Fruit fly (Drosophila melanogaster) whole organism, embryonic: Measurements from ENCODE around the gene ec.

Experiments
- BtbVII ChIP-seq: fragments of 200-800 bp; sonication (Bioruptor generic); optimal IDR thresholded peaks from 3 replicates; lab custom pipeline; 2017; ENCODE audit warnings: missing biosample characterization, mild to moderate bottlenecking, missing genetic modification characterization
- CG10431 ChIP-seq: fragments of 200-800 bp; sonication (Bioruptor generic); optimal IDR thresholded peaks from 3 replicates; lab custom pipeline; 2018; ENCODE audit warnings: missing biosample characterization, mild to moderate bottlenecking, missing genetic modification characterization
- CG11695 ChIP-seq: fragments of 200-800 bp; sonication (Bioruptor generic); IDR thresholded peaks from 3 replicates; pipeline ENCODE4 v1.3.6; 2022; ENCODE audit warnings: missing biosample characterization, missing genetic modification characterization
- CG13123 ChIP-seq: fragments of 200-800 bp; sonication (Bioruptor generic); optimal IDR thresholded peaks from 2 replicates; lab custom pipeline; 2016; ENCODE audit warnings: missing biosample characterization, missing genetic modification characterization
- CG13624 ChIP-seq: fragments of 200-800 bp; sonication (Bioruptor generic); optimal IDR thresholded peaks from 2 replicates; lab custom pipeline; 2016; ENCODE audit warnings: missing biosample characterization, missing genetic modification characterization
- CG14965 ChIP-seq: fragments of 200-800 bp; sonication (Bioruptor generic); optimal IDR thresholded peaks from 2 replicates; lab custom pipeline; 2016; ENCODE audit warnings: missing biosample characterization, missing genetic modification characterization, borderline replicate concordance
- CG17359 ChIP-seq: fragments of 200-800 bp; sonication (Bioruptor generic); optimal IDR thresholded peaks from 3 replicates; lab custom pipeline; 2018; ENCODE audit warnings: missing biosample characterization, mild to moderate bottlenecking, missing genetic modification characterization, moderate library complexity
- CG18476 ChIP-seq: fragments of 200-800 bp; sonication (Bioruptor generic); optimal IDR thresholded peaks from 2 replicates; lab custom pipeline; 2016; ENCODE audit warnings: missing biosample characterization, mild to moderate bottlenecking, missing genetic modification characterization
- CG18764 ChIP-seq: fragments of 200-800 bp; sonication (Bioruptor generic); optimal IDR thresholded peaks from 3 replicates; lab custom pipeline; 2016; ENCODE audit warnings: missing biosample characterization, missing genetic modification characterization
- CG2116 ChIP-seq: fragments of 200-800 bp; sonication (Bioruptor generic); optimal IDR thresholded peaks from 3 replicates; lab custom pipeline; 2018; ENCODE audit warnings: missing biosample characterization, mild to moderate bottlenecking, missing genetic modification characterization
- CG3995 ChIP-seq: fragments of 200-800 bp; sonication (Bioruptor generic); optimal IDR thresholded peaks from 3 replicates; lab custom pipeline; 2016; ENCODE audit warnings: missing biosample characterization, missing genetic modification characterization
- CG42726 ChIP-seq: fragments of 200-800 bp; sonication (Bioruptor generic); IDR thresholded peaks from 2 replicates; pipeline ENCODE4 v1.3.6; 2022; ENCODE audit warnings: missing biosample characterization, missing genetic modification characterization; ENCODE audit not compliant: partially characterized antibody
- CG8290 ChIP-seq, 3 experiments: fragments of 200-800 bp; sonication (Bioruptor generic); optimal IDR thresholded peaks; 2 replicates each; lab custom pipeline; 2016 to 2019; ENCODE audit warnings: missing biosample characterization in 3 of 3, missing genetic modification characterization in 3 of 3, mild to moderate bottlenecking in 2 of 3, moderate library complexity in 1 of 3
- CG8359 ChIP-seq: fragments of 200-800 bp; sonication (Bioruptor generic); optimal IDR thresholded peaks from 2 replicates; lab custom pipeline; 2017; ENCODE audit warnings: missing biosample characterization, mild to moderate bottlenecking, missing genetic modification characterization, borderline replicate concordance
- CG8388 ChIP-seq: fragments of 200-800 bp; sonication (Bioruptor generic); optimal IDR thresholded peaks from 2 replicates; lab custom pipeline; 2019; ENCODE audit warnings: missing biosample characterization, mild to moderate bottlenecking, missing genetic modification characterization, moderate library complexity
- CG9817 ChIP-seq: fragments of 200-800 bp; sonication (Bioruptor generic); optimal IDR thresholded peaks from 2 replicates; lab custom pipeline; 2018; ENCODE audit warnings: missing biosample characterization, mild to moderate bottlenecking, missing genetic modification characterization, moderate library complexity
- Dip3 ChIP-seq: fragments of 200-800 bp; sonication (Bioruptor generic); optimal IDR thresholded peaks from 3 replicates; lab custom pipeline; 2016; ENCODE audit warnings: missing biosample characterization, missing genetic modification characterization
- Gsc ChIP-seq: fragments of 200-800 bp; sonication (Bioruptor generic); IDR thresholded peaks from 2 replicates; pipeline ENCODE4 v1.3.6; 2022; ENCODE audit warnings: missing biosample characterization, missing genetic modification characterization
- HLH3B ChIP-seq: fragments of 200-800 bp; sonication (Bioruptor generic); IDR thresholded peaks from 2 replicates; pipeline ENCODE4 v1.3.6; 2022; ENCODE audit warnings: missing biosample characterization, missing genetic modification characterization
- HmgZ ChIP-seq: fragments of 200-800 bp; sonication (Bioruptor generic); optimal IDR thresholded peaks from 2 replicates; lab custom pipeline; 2018; ENCODE audit warnings: missing biosample characterization, mild to moderate bottlenecking, missing genetic modification characterization
- Hmx ChIP-seq: fragments of 200-800 bp; sonication (Bioruptor generic); optimal IDR thresholded peaks from 2 replicates; lab custom pipeline; 2016; ENCODE audit warnings: missing biosample characterization, missing genetic modification characterization
- Hsf ChIP-seq: fragments of 200-800 bp; sonication (Bioruptor generic); optimal IDR thresholded peaks from 3 replicates; lab custom pipeline; 2016; ENCODE audit warnings: missing biosample characterization, missing genetic modification characterization
- Lpt ChIP-seq: fragments of >200 bp; optimal IDR thresholded peaks from 2 replicates; lab custom pipeline; 2018; ENCODE audit warnings: missing biosample characterization, missing genetic modification characterization
- MTF-1 ChIP-seq: fragments of 200-800 bp; sonication (Bioruptor generic); optimal IDR thresholded peaks from 2 replicates; lab custom pipeline; 2018; ENCODE audit warnings: missing biosample characterization, mild to moderate bottlenecking, missing genetic modification characterization, borderline replicate concordance
- Max ChIP-seq: fragments of 200-800 bp; sonication (Bioruptor generic); optimal IDR thresholded peaks from 2 replicates; lab custom pipeline; 2016; ENCODE audit warnings: missing biosample characterization, mild to moderate bottlenecking, missing genetic modification characterization
- Meics ChIP-seq: fragments of 200-800 bp; sonication (Bioruptor generic); optimal IDR thresholded peaks from 2 replicates; lab custom pipeline; 2017; ENCODE audit warnings: missing biosample characterization, mild to moderate bottlenecking, missing genetic modification characterization
- Six4 ChIP-seq: fragments of 200-800 bp; sonication (Bioruptor generic); optimal IDR thresholded peaks from 2 replicates; lab custom pipeline; 2016; ENCODE audit warnings: missing biosample characterization, missing genetic modification characterization
- Sry-δ ChIP-seq: fragments of 200-800 bp; sonication (Bioruptor generic); optimal IDR thresholded peaks from 2 replicates; lab custom pipeline; 2016; ENCODE audit warnings: missing biosample characterization, missing genetic modification characterization
- Trl ChIP-seq, 3 experiments: fragments of >200 bp in 2 of 3; fragments of 200-800 bp in 1 of 3; sonication (Bioruptor generic) in 1 of 3; optimal IDR thresholded peaks; 2 replicates in 1 of 3; 3 replicates in 2 of 3; lab custom pipeline; 2016 to 2017; ENCODE audit warnings: missing biosample characterization in 1 of 3, missing genetic modification characterization in 1 of 3
- Xbp1 ChIP-seq: fragments of 200-800 bp; sonication (Bioruptor generic); optimal IDR thresholded peaks from 3 replicates; lab custom pipeline; 2016; ENCODE audit warnings: missing biosample characterization, mild to moderate bottlenecking, missing genetic modification characterization
- br ChIP-seq: fragments of >200 bp; optimal IDR thresholded peaks from 2 replicates; lab custom pipeline; 2017
- chn ChIP-seq: fragments of 200-800 bp; sonication (Bioruptor generic); optimal IDR thresholded peaks from 2 replicates; lab custom pipeline; 2016; ENCODE audit warnings: missing biosample characterization, missing genetic modification characterization
- cwo ChIP-seq: fragments of 200-800 bp; sonication (Bioruptor generic); optimal IDR thresholded peaks from 3 replicates; lab custom pipeline; 2017; ENCODE audit warnings: missing biosample characterization, missing genetic modification characterization, mild to moderate bottlenecking, moderate library complexity, missing genetic modification reagents
- dan ChIP-seq: fragments of 200-800 bp; sonication (Bioruptor generic); IDR thresholded peaks from 2 replicates; pipeline ENCODE4 v1.3.6; 2022; ENCODE audit warnings: missing biosample characterization, missing genetic modification characterization
- dimm ChIP-seq: fragments of 200-800 bp; sonication (Bioruptor generic); IDR thresholded peaks from 2 replicates; pipeline ENCODE4 v1.3.6; 2022; ENCODE audit warnings: missing biosample characterization, missing genetic modification characterization
- dmrt99B ChIP-seq: fragments of 200-800 bp; sonication (Bioruptor generic); optimal IDR thresholded peaks from 2 replicates; lab custom pipeline; 2018; ENCODE audit warnings: missing biosample characterization, mild to moderate bottlenecking, missing genetic modification characterization, moderate library complexity
- esg ChIP-seq: fragments of 200-800 bp; sonication (Bioruptor generic); conservative IDR thresholded peaks from 2 replicates; pipeline ENCODE4 v1.3.6; 2022; ENCODE audit warnings: missing biosample characterization, missing genetic modification characterization
- ewg ChIP-seq: fragments of 200-800 bp; sonication (Bioruptor generic); optimal IDR thresholded peaks from 3 replicates; lab custom pipeline; 2017; ENCODE audit warnings: mild to moderate bottlenecking, missing biosample characterization, missing genetic modification reagents, missing genetic modification characterization
- exex ChIP-seq: fragments of 200-800 bp; sonication (Bioruptor generic); optimal IDR thresholded peaks from 4 replicates; lab custom pipeline; 2018; ENCODE audit warnings: missing biosample characterization, mild to moderate bottlenecking, missing genetic modification characterization, moderate library complexity
- fd102C ChIP-seq: fragments of 200-800 bp; sonication (Bioruptor generic); optimal IDR thresholded peaks from 2 replicates; lab custom pipeline; 2018; ENCODE audit warnings: missing biosample characterization, mild to moderate bottlenecking, missing genetic modification characterization, moderate library complexity
- nerfin-1 ChIP-seq: fragments of 200-800 bp; sonication (Bioruptor generic); optimal IDR thresholded peaks from 3 replicates; lab custom pipeline; 2019; ENCODE audit warnings: missing biosample characterization, mild to moderate bottlenecking, missing genetic modification characterization, moderate library complexity
- odd ChIP-seq: fragments of 200-800 bp; sonication (Bioruptor generic); optimal IDR thresholded peaks from 2 replicates; lab custom pipeline; 2017; ENCODE audit warnings: missing biosample characterization, mild to moderate bottlenecking, missing genetic modification characterization
- otp ChIP-seq: fragments of 200-800 bp; sonication (Bioruptor generic); IDR thresholded peaks from 3 replicates; pipeline ENCODE4, ENCODE4 v1.3.6; 2022; ENCODE audit warnings: missing biosample characterization, missing genetic modification characterization
- scrt ChIP-seq: fragments of 200-800 bp; sonication (Bioruptor generic); optimal IDR thresholded peaks from 2 replicates; lab custom pipeline; 2018; ENCODE audit warnings: missing biosample characterization, mild to moderate bottlenecking, missing genetic modification characterization, moderate library complexity
- sens ChIP-seq: fragments of 200-800 bp; sonication (Bioruptor generic); peaks from one replicate; lab custom pipeline; 2016; ENCODE audit warnings: missing biosample characterization, missing genetic modification characterization
- slp2 ChIP-seq: fragments of 200-800 bp; sonication (Bioruptor generic); optimal IDR thresholded peaks from 2 replicates; lab custom pipeline; 2016; ENCODE audit warnings: missing biosample characterization, missing genetic modification characterization
- so ChIP-seq: fragments of 200-800 bp; sonication (Bioruptor generic); IDR thresholded peaks from 3 replicates; pipeline ENCODE4 v1.3.6; 2022; ENCODE audit warnings: missing biosample characterization, missing genetic modification characterization
- sob ChIP-seq: fragments of 200-800 bp; sonication (Bioruptor generic); IDR thresholded peaks from 2 replicates; pipeline ENCODE4 v1.3.6; 2022; ENCODE audit warnings: missing biosample characterization, missing genetic modification characterization
- unpg ChIP-seq: fragments of 200-800 bp; sonication (Bioruptor generic); optimal IDR thresholded peaks from 3 replicates; lab custom pipeline; 2018; ENCODE audit warnings: missing biosample characterization, mild to moderate bottlenecking, missing genetic modification characterization, moderate library complexity
- wdn ChIP-seq: fragments of 200-800 bp; sonication (Bioruptor generic); IDR thresholded peaks from 2 replicates; pipeline ENCODE4 v1.3.6; 2022; ENCODE audit warnings: missing biosample characterization, missing genetic modification characterization

The ec gene

DNA sequence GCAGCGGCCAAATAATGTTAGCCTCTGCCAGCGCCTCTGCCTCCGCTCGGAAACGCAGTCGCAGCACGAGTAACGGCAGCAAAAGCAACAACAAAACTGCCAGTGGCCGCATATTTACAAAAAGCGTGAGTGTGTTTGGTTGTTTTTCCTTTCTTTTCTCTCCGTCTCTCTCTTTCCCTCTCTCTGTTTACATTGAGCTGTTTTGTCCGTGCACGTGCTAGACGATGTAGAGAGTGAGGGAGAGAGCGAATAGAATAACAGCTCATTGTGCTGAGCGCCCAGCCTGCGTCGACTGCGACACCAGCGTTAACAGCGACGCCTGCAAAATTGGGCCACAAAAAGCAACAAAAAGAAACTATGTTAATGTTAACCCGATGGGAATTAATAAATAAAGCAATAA is 34.3 kb upstream of the ec start (continued):
- peak; percentile 27 for TF ChIP-seq CG8359 (GFP tag; lab: Kevin White, UChicago)
- TF ChIP-seq wdn (GFP tag; lab: Robert Waterston, UW): no peak
- peak; percentile 4 for TF ChIP-seq CG2116
- peak; percentile 71 for TF ChIP-seq nerfin-1 (tag; lab: Kevin White, UChicago)
- no peak for TF ChIP-seq CG9817 (tag; lab: Kevin White, UChicago)
- peak; percentile 80 for TF ChIP-seq MTF-1 (GFP tag; lab: Kevin White, UChicago)
- TF ChIP-seq CG8388: peak; percentile 21
- TF ChIP-seq CG13123: no peak
- no peak for TF ChIP-seq Xbp1 (GFP tag; lab: Kevin White, UChicago)
- peak; percentile 12 for TF ChIP-seq exex (tag; lab: Kevin White, UChicago)
- peak; percentile 34 for TF ChIP-seq Six4 (GFP tag; lab: Kevin White, UChicago)
- peak; percentile 52; the same call in 1 of the 2 replicates for TF ChIP-seq HLH3B (GFP tag; lab: Robert Waterston, UW)
- TF ChIP-seq ewg (GFP tag; lab: Kevin White, UChicago): peak; percentile 36
- peak; percentile 77 to 88 for TF ChIP-seq Trl (optimal IDR thresholded peaks at IDR 0.05; lab: Kevin White, UChicago)
- TF ChIP-seq Trl (GFP tag; optimal IDR thresholded peaks at IDR 0.05; lab: Kevin White, UChicago): peak; percentile 73
- no peak for TF ChIP-seq Hmx
- TF ChIP-seq CG11695 (GFP tag; lab: Robert Waterston, UW): peak; percentile 46; the same call in 1 of the 3 replicates
- TF ChIP-seq sens (GFP tag; lab: Kevin White, UChicago): peak; percentile 90
- peak; percentile 76 for TF ChIP-seq CG10431
- peak; percentile 52 for TF ChIP-seq slp2
- peak; percentile 65 for TF ChIP-seq odd (GFP tag; lab: Kevin White, UChicago)
- TF ChIP-seq so (GFP tag; lab: Robert Waterston, UW): peak; percentile 76; the same call in 2 of the 3 replicates
- TF ChIP-seq CG8290 (GFP tag; optimal IDR thresholded peaks at IDR 0.05; lab: Kevin White, UChicago): peak; percentile 37
- TF ChIP-seq CG8290 (tag; optimal IDR thresholded peaks at IDR 0.05; lab: Kevin White, UChicago): peak; percentile 71 to 72
- no peak for TF ChIP-seq dimm
- no peak for TF ChIP-seq br
- peak; percentile 29 for TF ChIP-seq chn (GFP tag; lab: Kevin White, UChicago)
- TF ChIP-seq CG3995 (GFP tag; lab: Kevin White, UChicago): no peak
- TF ChIP-seq Max (GFP tag; lab: Kevin White, UChicago): peak; percentile 67
- TF ChIP-seq unpg (GFP tag; lab: Kevin White, UChicago): peak; percentile 47
- peak; percentile 17 for TF ChIP-seq CG18764 (GFP tag; lab: Kevin White, UChicago)
- no peak for TF ChIP-seq Hsf (GFP tag; lab: Kevin White, UChicago)
- TF ChIP-seq dan: no peak
- TF ChIP-seq CG18476 (GFP tag; lab: Kevin White, UChicago): peak; percentile 18
- peak; percentile 81 for TF ChIP-seq HmgZ (tag; lab: Kevin White, UChicago)
- peak; percentile 50; the same call in 2 of the 3 replicates for TF ChIP-seq otp (GFP tag; lab: Robert Waterston, UW)
- TF ChIP-seq fd102C (GFP tag; lab: Kevin White, UChicago): peak; percentile 55
- TF ChIP-seq dmrt99B: peak; percentile 34
- peak; percentile 22 for TF ChIP-seq CG14965 (GFP tag; lab: Kevin White, UChicago)
- TF ChIP-seq scrt: peak; percentile 69
- no peak for TF ChIP-seq esg (GFP tag; lab: Robert Waterston, UW)
- peak; percentile 24 for TF ChIP-seq Sry-δ
- TF ChIP-seq CG42726 (GFP tag; lab: Robert Waterston, UW): 0 out of 2 replicates have a peak, but pooled peaks have one; percentile 11
- TF ChIP-seq CG13624: peak; percentile 53
- TF ChIP-seq BtbVII (GFP tag; lab: Kevin White, UChicago): peak; percentile 79
- no peak for TF ChIP-seq Gsc (GFP tag; lab: Robert Waterston, UW)
- peak; percentile 99 for TF ChIP-seq cwo (GFP tag; lab: Kevin White, UChicago)
- TF ChIP-seq Lpt (GFP tag; lab: Kevin White, UChicago): no peak
- TF ChIP-seq Meics (GFP tag; lab: Kevin White, UChicago): peak; percentile 65
- TF ChIP-seq CG17359: peak; percentile 44
- no peak for TF ChIP-seq Dip3
- peak; percentile 66; the same call in 1 of the 2 replicates for TF ChIP-seq sob (GFP tag; lab: Robert Waterston, UW)
